Worm (Caenorhabditis elegans): ENCODE results near the gene oac-32.
A peak's percentile ranks its signal among the peaks of the same experiment; 100 is the strongest.

Gene oac-32

ce11 chrV:1545694-1546093, at the start of gene oac-32:
Gene oac-32, minus strand, starts transcription at chrV:1545783.
- TF ChIP-seq flt-1 (GFP tag; IDR thresholded peaks at IDR 0.05), result no peak
- no peak for TF ChIP-seq tbx-11 (GFP tag; IDR thresholded peaks at IDR 0.05)
- TF ChIP-seq sea-1 (GFP tag; conservative IDR thresholded peaks at IDR 0.05), result no peak

- TF ChIP-seq flt-1 (GFP tag; IDR thresholded peaks at IDR 0.05) (no peak), scrt-1 (GFP tag; IDR thresholded peaks at IDR 0.05) (no peak), aly-1 (tag; optimal IDR thresholded peaks at IDR 0.05) (no peak), hmg-4 (GFP tag; optimal IDR thresholded peaks at IDR 0.05) (no peak), tbx-11 (GFP tag; IDR thresholded peaks at IDR 0.05) (no peak), ceh-36 (tag; optimal IDR thresholded peaks at IDR 0.05) (no peak), pes-1 (GFP tag; IDR thresholded peaks at IDR 0.05) (no peak), ceh-13 (GFP tag; optimal IDR thresholded peaks at IDR 0.05) (no peak), tra-4 (tag; optimal IDR thresholded peaks at IDR 0.05) (no peak), hmbx-1 (tag; optimal IDR thresholded peaks at IDR 0.05) (no peak)
Observed at ce11 chrV:1594554-1595092, 49.0 kb upstream of the oac-32 start.

- TF ChIP-seq sea-1 (GFP tag; conservative IDR thresholded peaks at IDR 0.05), result no peak
- TF ChIP-seq tbx-37 (GFP tag; conservative IDR thresholded peaks at IDR 0.05), result no peak
- no peak for TF ChIP-seq F13C5.2 (tag; optimal IDR thresholded peaks at IDR 0.05)
- no peak for TF ChIP-seq hnd-1 (tag; optimal IDR thresholded peaks at IDR 0.05)
- no peak for TF ChIP-seq ama-1 (optimal IDR thresholded peaks at IDR 0.05)
- TF ChIP-seq scrt-1 (GFP tag; IDR thresholded peaks at IDR 0.05), result no peak
- TF ChIP-seq hmbx-1 (tag; optimal IDR thresholded peaks at IDR 0.05), result no peak
- no peak for TF ChIP-seq pes-1 (GFP tag; IDR thresholded peaks at IDR 0.05)
- no peak for TF ChIP-seq aly-1 (tag; optimal IDR thresholded peaks at IDR 0.05)
- no peak for TF ChIP-seq ceh-13 (GFP tag; optimal IDR thresholded peaks at IDR 0.05)
- TF ChIP-seq flt-1 (GFP tag; IDR thresholded peaks at IDR 0.05), result no peak
Observed at ce11 chrV:1593799-1594420, 48.3 kb upstream of the oac-32 start, which contains the start of gene F16B4.4. Gene F16B4.4, plus strand, starts transcription at chrV:1594019.

- no peak for TF ChIP-seq aly-1 (tag; optimal IDR thresholded peaks at IDR 0.05)
- no peak for TF ChIP-seq tra-4 (tag; optimal IDR thresholded peaks at IDR 0.05)
- no peak for TF ChIP-seq F13C5.2 (tag; optimal IDR thresholded peaks at IDR 0.05)
- no peak for TF ChIP-seq pes-1 (GFP tag; IDR thresholded peaks at IDR 0.05)
- no peak for TF ChIP-seq B0310.2 (tag; optimal IDR thresholded peaks at IDR 0.05)
- TF ChIP-seq scrt-1 (GFP tag; IDR thresholded peaks at IDR 0.05), result no peak
- no peak for TF ChIP-seq flt-1 (GFP tag; IDR thresholded peaks at IDR 0.05)
- no peak for TF ChIP-seq sea-1 (GFP tag; conservative IDR thresholded peaks at IDR 0.05)
- no peak for TF ChIP-seq ceh-36 (tag; optimal IDR thresholded peaks at IDR 0.05)
- no peak for TF ChIP-seq tbx-37 (GFP tag; conservative IDR thresholded peaks at IDR 0.05)
- no peak for TF ChIP-seq tbx-11 (GFP tag; IDR thresholded peaks at IDR 0.05)
- TF ChIP-seq ama-1 (optimal IDR thresholded peaks at IDR 0.05), result no peak
- no peak for TF ChIP-seq hnd-1 (tag; optimal IDR thresholded peaks at IDR 0.05)
- TF ChIP-seq ceh-13 (GFP tag; optimal IDR thresholded peaks at IDR 0.05), result no peak
- TF ChIP-seq ets-7 (tag; optimal IDR thresholded peaks at IDR 0.05), result no peak
- TF ChIP-seq hmbx-1 (tag; optimal IDR thresholded peaks at IDR 0.05), result no peak
- no peak for TF ChIP-seq hmg-4 (GFP tag; optimal IDR thresholded peaks at IDR 0.05)
Observed at ce11 chrV:1588128-1588527, 42.5 kb upstream of the oac-32 start, which contains the start of gene F16B4.5. Gene F16B4.5, plus strand, starts transcription at chrV:1588428.

- TF ChIP-seq scrt-1 (GFP tag; IDR thresholded peaks at IDR 0.05) (no peak), F13C5.2 (tag; optimal IDR thresholded peaks at IDR 0.05) (no peak), tra-4 (tag; optimal IDR thresholded peaks at IDR 0.05) (no peak), B0310.2 (tag; optimal IDR thresholded peaks at IDR 0.05) (no peak), tbx-11 (GFP tag; IDR thresholded peaks at IDR 0.05) (no peak), hmg-4 (GFP tag; optimal IDR thresholded peaks at IDR 0.05) (no peak), aly-1 (tag; optimal IDR thresholded peaks at IDR 0.05) (no peak), pes-1 (GFP tag; IDR thresholded peaks at IDR 0.05) (no peak), hnd-1 (tag; optimal IDR thresholded peaks at IDR 0.05) (no peak), ceh-36 (tag; optimal IDR thresholded peaks at IDR 0.05) (no peak), ama-1 (optimal IDR thresholded peaks at IDR 0.05) (no peak), flt-1 (GFP tag; IDR thresholded peaks at IDR 0.05) (no peak), sea-1 (GFP tag; conservative IDR thresholded peaks at IDR 0.05) (no peak), hmbx-1 (tag; optimal IDR thresholded peaks at IDR 0.05) (no peak), tbx-37 (GFP tag; conservative IDR thresholded peaks at IDR 0.05) (no peak), ets-7 (tag; optimal IDR thresholded peaks at IDR 0.05) (no peak), ceh-13 (GFP tag; optimal IDR thresholded peaks at IDR 0.05) (no peak)
Observed at ce11 chrV:1586906-1587305, 41.3 kb upstream of the oac-32 start, which contains the start of gene F16B4.6. Gene F16B4.6, plus strand, starts transcription at chrV:1587206.

ce11 chrV:1585411-1585810, 39.8 kb upstream of the oac-32 start, which contains the start of gene F16B4.7:
Gene F16B4.7, plus strand, starts transcription at chrV:1585711.
- TF ChIP-seq ceh-13 (GFP tag; optimal IDR thresholded peaks at IDR 0.05) (no peak), hmg-4 (GFP tag; optimal IDR thresholded peaks at IDR 0.05) (peak; percentile 25), ets-7 (tag; optimal IDR thresholded peaks at IDR 0.05) (no peak), ama-1 (optimal IDR thresholded peaks at IDR 0.05) (no peak), ceh-36 (tag; optimal IDR thresholded peaks at IDR 0.05) (peak; percentile 27), aly-1 (tag; optimal IDR thresholded peaks at IDR 0.05) (no peak), tra-4 (tag; optimal IDR thresholded peaks at IDR 0.05) (peak; percentile 31), tbx-37 (GFP tag; conservative IDR thresholded peaks at IDR 0.05) (no peak)

ce11 chrV:1583242-1583641, 37.7 kb upstream of the oac-32 start:
- TF ChIP-seq ceh-36 (tag; optimal IDR thresholded peaks at IDR 0.05), result no peak
- TF ChIP-seq flt-1 (GFP tag; IDR thresholded peaks at IDR 0.05), result no peak
- TF ChIP-seq hnd-1 (tag; optimal IDR thresholded peaks at IDR 0.05), result no peak
- TF ChIP-seq scrt-1 (GFP tag; IDR thresholded peaks at IDR 0.05), result no peak
- no peak for TF ChIP-seq F13C5.2 (tag; optimal IDR thresholded peaks at IDR 0.05)
- TF ChIP-seq pes-1 (GFP tag; IDR thresholded peaks at IDR 0.05), result no peak
- TF ChIP-seq sea-1 (GFP tag; conservative IDR thresholded peaks at IDR 0.05), result no peak
- no peak for TF ChIP-seq tra-4 (tag; optimal IDR thresholded peaks at IDR 0.05)
- TF ChIP-seq B0310.2 (tag; optimal IDR thresholded peaks at IDR 0.05), result no peak
- TF ChIP-seq hmbx-1 (tag; optimal IDR thresholded peaks at IDR 0.05), result no peak
